Fruit fly (Drosophila melanogaster) whole organism, embryonic: ENCODE measurements around the gene Kr-h2.

Source experiments
- CG10209 ChIP-seq: fragments of 200-800 bp; sonication (Bioruptor generic); optimal IDR thresholded peaks from 3 replicates; lab custom pipeline; 2017; ENCODE audit warnings: missing biosample characterization, mild to moderate bottlenecking, missing genetic modification characterization, missing genetic modification reagents
- CG10565 ChIP-seq: fragments of 200-800 bp; sonication (Bioruptor generic); optimal IDR thresholded peaks from 3 replicates; lab custom pipeline; 2016; ENCODE audit warnings: missing biosample characterization, mild to moderate bottlenecking, missing genetic modification characterization
- CG12104 ChIP-seq: fragments of 200-800 bp; sonication (Bioruptor generic); optimal IDR thresholded peaks from 3 replicates; lab custom pipeline; 2016; ENCODE audit warnings: missing biosample characterization, missing genetic modification characterization
- CG14050 ChIP-seq: fragments of 200-800 bp; sonication (Bioruptor generic); IDR thresholded peaks from 3 replicates; pipeline ENCODE4 v1.3.6; 2022; ENCODE audit warnings: missing biosample characterization, missing genetic modification characterization
- CG14965 ChIP-seq: fragments of 200-800 bp; sonication (Bioruptor generic); optimal IDR thresholded peaks from 2 replicates; lab custom pipeline; 2016; ENCODE audit warnings: missing biosample characterization, missing genetic modification characterization, borderline replicate concordance
- CG1832 ChIP-seq: fragments of 200-800 bp; sonication (Bioruptor generic); optimal IDR thresholded peaks from 2 replicates; lab custom pipeline; 2017; ENCODE audit warnings: missing biosample characterization, mild to moderate bottlenecking, missing genetic modification characterization, inconsistent platforms
- CG2889 ChIP-seq: fragments of 200-800 bp; sonication (Bioruptor generic); IDR thresholded peaks from 3 replicates; pipeline ENCODE4 v1.3.6; 2022; ENCODE audit warnings: missing biosample characterization, missing genetic modification characterization
- CG3838 ChIP-seq: fragments of 200-800 bp; sonication (Bioruptor generic); optimal IDR thresholded peaks from 3 replicates; lab custom pipeline; 2016; ENCODE audit warnings: missing biosample characterization, missing genetic modification characterization
- CG3995 ChIP-seq: fragments of 200-800 bp; sonication (Bioruptor generic); optimal IDR thresholded peaks from 3 replicates; lab custom pipeline; 2016; ENCODE audit warnings: missing biosample characterization, missing genetic modification characterization
- CG4328 ChIP-seq: fragments of 200-800 bp; sonication (Bioruptor generic); optimal IDR thresholded peaks from 3 replicates; lab custom pipeline; 2017; ENCODE audit warnings: missing biosample characterization, missing genetic modification reagents, missing genetic modification characterization
- CG4360 ChIP-seq: fragments of 200-800 bp; sonication (Bioruptor generic); IDR thresholded peaks from 2 replicates; pipeline ENCODE4 v1.3.6; 2022; ENCODE audit warnings: missing biosample characterization, missing genetic modification characterization
- CG6683 ChIP-seq: fragments of 200-800 bp; sonication (Bioruptor generic); optimal IDR thresholded peaks from 2 replicates; lab custom pipeline; 2017; ENCODE audit warnings: missing biosample characterization, mild to moderate bottlenecking, missing genetic modification characterization, missing genetic modification reagents
- CG6813 ChIP-seq: fragments of 200-800 bp; sonication (Bioruptor generic); optimal IDR thresholded peaks from 2 replicates; lab custom pipeline; 2017; ENCODE audit warnings: missing biosample characterization, missing genetic modification characterization, mild to moderate bottlenecking, moderate library complexity, missing genetic modification reagents
- CG7786 ChIP-seq: fragments of 200-800 bp; sonication (Bioruptor generic); optimal IDR thresholded peaks from 2 replicates; lab custom pipeline; 2016; ENCODE audit warnings: missing biosample characterization, missing genetic modification characterization
- CG8089 ChIP-seq: fragments of 200-800 bp; sonication (Bioruptor generic); optimal IDR thresholded peaks from 3 replicates; lab custom pipeline; 2016; ENCODE audit warnings: missing biosample characterization, missing genetic modification characterization
- CG8359 ChIP-seq: fragments of 200-800 bp; sonication (Bioruptor generic); optimal IDR thresholded peaks from 2 replicates; lab custom pipeline; 2017; ENCODE audit warnings: missing biosample characterization, mild to moderate bottlenecking, missing genetic modification characterization, borderline replicate concordance
- CG8924 ChIP-seq: fragments of 200-800 bp; optimal IDR thresholded peaks from 3 replicates; lab custom pipeline; 2019; ENCODE audit warnings: missing biosample characterization, mild to moderate bottlenecking, missing genetic modification characterization, moderate library complexity
- CG9437 ChIP-seq: fragments of 200-800 bp; sonication (Bioruptor generic); optimal IDR thresholded peaks from 2 replicates; lab custom pipeline; 2018; ENCODE audit warnings: missing biosample characterization, mild to moderate bottlenecking, missing genetic modification characterization
- CG9817 ChIP-seq: fragments of 200-800 bp; sonication (Bioruptor generic); optimal IDR thresholded peaks from 2 replicates; lab custom pipeline; 2018; ENCODE audit warnings: missing biosample characterization, mild to moderate bottlenecking, missing genetic modification characterization, moderate library complexity
- CrebB ChIP-seq: fragments of 200-800 bp; sonication (Bioruptor generic); optimal IDR thresholded peaks from 3 replicates; lab custom pipeline; 2018; ENCODE audit warnings: missing biosample characterization, mild to moderate bottlenecking, missing genetic modification characterization
- D19A ChIP-seq: fragments of 200-800 bp; optimal IDR thresholded peaks from 3 replicates; lab custom pipeline; 2019; ENCODE audit warnings: missing biosample characterization, mild to moderate bottlenecking, missing genetic modification characterization, moderate library complexity
- D19B ChIP-seq: fragments of 200-800 bp; sonication (Bioruptor generic); optimal IDR thresholded peaks from 2 replicates; lab custom pipeline; 2017; ENCODE audit warnings: missing biosample characterization, mild to moderate bottlenecking, missing genetic modification characterization
- Dad ChIP-seq: fragments of 200-800 bp; sonication (Bioruptor generic); optimal IDR thresholded peaks from 3 replicates; lab custom pipeline; 2016; ENCODE audit warnings: missing biosample characterization, missing genetic modification characterization
- Dll ChIP-seq: fragments of 200-800 bp; sonication (Bioruptor generic); IDR thresholded peaks from 4 replicates; pipeline ENCODE4 v1.3.6; 2022; ENCODE audit warnings: missing biosample characterization, missing genetic modification characterization; ENCODE audit not compliant: partially characterized antibody
- Eip74EF ChIP-seq, 2 experiments: fragments of 200-800 bp in 1 of 2; fragments of >200 bp in 1 of 2; sonication (Bioruptor generic) in 1 of 2; optimal IDR thresholded peaks; 2 replicates each; lab custom pipeline; 2017 to 2019; ENCODE audit warnings: missing biosample characterization in 2 of 2, missing genetic modification characterization in 2 of 2, mild to moderate bottlenecking in 1 of 2, moderate library complexity in 1 of 2
- Ets65A ChIP-seq: fragments of 200-800 bp; sonication (Bioruptor generic); peaks from one replicate; lab custom pipeline; 2016; ENCODE audit warnings: missing biosample characterization, missing genetic modification characterization
- Ets97D ChIP-seq: fragments of 200-800 bp; sonication (Bioruptor generic); optimal IDR thresholded peaks from 3 replicates; lab custom pipeline; 2016; ENCODE audit warnings: missing biosample characterization, missing genetic modification characterization
- HLHmδ ChIP-seq: fragments of 200-800 bp; sonication (Bioruptor generic); optimal IDR thresholded peaks from 2 replicates; lab custom pipeline; 2018; ENCODE audit warnings: missing biosample characterization, mild to moderate bottlenecking, missing genetic modification characterization, moderate library complexity
- Hr51 ChIP-seq, 2 experiments: fragments of 200-800 bp; sonication (Bioruptor generic); optimal IDR thresholded peaks; 2 replicates in 1 of 2; 3 replicates in 1 of 2; lab custom pipeline; 2016 to 2018; ENCODE audit warnings: missing biosample characterization in 2 of 2, missing genetic modification characterization in 2 of 2, mild to moderate bottlenecking in 1 of 2, moderate library complexity in 1 of 2
- MESR4 ChIP-seq: fragments of 200-800 bp; sonication (Bioruptor generic); optimal IDR thresholded peaks from 2 replicates; lab custom pipeline; 2018; ENCODE audit warnings: missing biosample characterization, mild to moderate bottlenecking, missing genetic modification characterization, moderate library complexity
- Six4 ChIP-seq: fragments of 200-800 bp; sonication (Bioruptor generic); optimal IDR thresholded peaks from 2 replicates; lab custom pipeline; 2016; ENCODE audit warnings: missing biosample characterization, missing genetic modification characterization
- Spps ChIP-seq: fragments of 200-800 bp; sonication (Bioruptor generic); optimal IDR thresholded peaks from 2 replicates; lab custom pipeline; 2018; ENCODE audit warnings: missing biosample characterization, mild to moderate bottlenecking, missing genetic modification characterization
- Stat92E ChIP-seq, 3 experiments: fragments of >200 bp in 2 of 3; fragments of 200-800 bp in 1 of 3; sonication (Bioruptor generic) in 1 of 3; optimal IDR thresholded peaks; 2 replicates each; lab custom pipeline; 2017 to 2019; ENCODE audit warnings: missing biosample characterization in 3 of 3, missing genetic modification characterization in 3 of 3, mild to moderate bottlenecking in 1 of 3, moderate library complexity in 1 of 3
- TFAM ChIP-seq: fragments of 200-800 bp; sonication (Bioruptor generic); optimal IDR thresholded peaks from 2 replicates; lab custom pipeline; 2017; ENCODE audit warnings: missing biosample characterization, missing genetic modification characterization, inconsistent platforms
- bigmax ChIP-seq: fragments of 200-800 bp; sonication (Bioruptor generic); optimal IDR thresholded peaks from 2 replicates; lab custom pipeline; 2018; ENCODE audit warnings: missing biosample characterization, mild to moderate bottlenecking, missing genetic modification characterization
- gsb ChIP-seq: fragments of 200-800 bp; sonication (Bioruptor generic); IDR thresholded peaks from 2 replicates; pipeline ENCODE4 v1.3.6; 2022; ENCODE audit warnings: missing biosample characterization, missing genetic modification characterization
- her ChIP-seq: fragments of 200-800 bp; sonication (Bioruptor generic); optimal IDR thresholded peaks from 2 replicates; lab custom pipeline; 2016; ENCODE audit warnings: missing biosample characterization, missing genetic modification characterization
- insv ChIP-seq, 2 experiments: fragments of 200-800 bp; sonication (Bioruptor generic); optimal IDR thresholded peaks; 3 replicates each; lab custom pipeline; 2016 to 2018; ENCODE audit warnings: missing biosample characterization in 2 of 2, missing genetic modification characterization in 2 of 2
- jigr1 ChIP-seq: fragments of 200-800 bp; sonication (Bioruptor generic); IDR thresholded peaks from 3 replicates; pipeline ENCODE4 v1.3.6; 2022; ENCODE audit warnings: missing biosample characterization, missing genetic modification characterization
- klu ChIP-seq: fragments of 200-800 bp; sonication (Bioruptor generic); IDR thresholded peaks from 2 replicates; pipeline ENCODE4 v1.3.6; 2022; ENCODE audit warnings: missing biosample characterization, missing genetic modification characterization
- nmo ChIP-seq: fragments of 200-800 bp; sonication (Bioruptor generic); optimal IDR thresholded peaks from 2 replicates; lab custom pipeline; 2018; ENCODE audit warnings: missing biosample characterization, mild to moderate bottlenecking, missing genetic modification characterization, moderate library complexity
- p53 ChIP-seq: fragments of 200-800 bp; sonication (Bioruptor generic); optimal IDR thresholded peaks from 2 replicates; lab custom pipeline; 2016; ENCODE audit warnings: missing biosample characterization, missing genetic modification characterization
- schlank ChIP-seq: fragments of 200-800 bp; sonication (Bioruptor generic); optimal IDR thresholded peaks from 2 replicates; lab custom pipeline; 2018; ENCODE audit warnings: missing biosample characterization, mild to moderate bottlenecking, missing genetic modification characterization
- sim ChIP-seq: fragments of 200-800 bp; sonication (Bioruptor generic); IDR thresholded peaks from 2 replicates; pipeline ENCODE4 v1.3.6; 2022; ENCODE audit warnings: missing biosample characterization, missing genetic modification characterization
- slp2 ChIP-seq: fragments of 200-800 bp; sonication (Bioruptor generic); optimal IDR thresholded peaks from 2 replicates; lab custom pipeline; 2016; ENCODE audit warnings: missing biosample characterization, missing genetic modification characterization
- trem ChIP-seq: fragments of 200-800 bp; optimal IDR thresholded peaks from 3 replicates; lab custom pipeline; 2019; ENCODE audit warnings: missing biosample characterization, mild to moderate bottlenecking, missing genetic modification characterization, moderate library complexity
- tx ChIP-seq: fragments of 200-800 bp; sonication (Bioruptor generic); optimal IDR thresholded peaks from 2 replicates; lab custom pipeline; 2016; ENCODE audit warnings: missing biosample characterization, missing genetic modification characterization
- usp ChIP-seq: fragments of >200 bp; optimal IDR thresholded peaks from 2 replicates; lab custom pipeline; 2017; ENCODE audit warnings: missing biosample characterization, missing genetic modification characterization

Gene Kr-h2

DNA sequence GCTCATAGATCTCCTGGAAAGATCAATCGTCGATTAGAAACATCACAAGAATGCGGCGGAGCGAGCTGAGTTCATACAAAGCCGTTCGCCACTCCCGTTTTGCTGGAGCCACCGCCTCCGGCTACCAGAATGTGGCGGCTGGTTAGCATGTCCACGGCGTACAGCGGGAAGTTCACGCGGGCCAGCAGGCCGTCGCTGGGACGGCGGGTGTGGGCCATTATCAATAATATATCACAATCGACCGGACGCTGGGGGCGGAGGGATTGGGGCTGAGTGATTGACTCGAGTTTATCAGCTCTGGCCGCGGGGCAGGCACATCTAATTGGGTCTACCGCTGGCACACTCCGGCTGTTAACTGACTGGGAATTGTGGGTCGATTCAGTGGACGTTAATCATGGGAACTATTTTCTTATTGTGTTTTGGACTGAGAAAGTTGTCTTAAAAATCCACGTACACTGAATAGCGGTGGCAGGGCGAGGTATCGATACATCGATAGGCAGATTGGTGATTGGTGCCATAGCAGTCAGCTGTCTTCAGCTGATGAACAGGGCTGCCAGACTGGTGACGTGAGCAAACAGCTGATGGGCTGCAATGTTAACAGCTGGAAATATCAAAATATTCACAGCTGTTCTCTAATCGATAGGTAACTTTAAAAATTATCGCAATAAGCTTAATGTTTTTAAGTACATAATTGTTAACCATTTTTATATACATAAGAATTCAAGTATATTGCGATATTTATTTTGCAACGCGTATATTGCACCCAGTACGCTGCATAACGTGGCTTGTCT lies 27.9 kb downstream of the Kr-h2 start, which contains the start of gene CG9175 (continued):
- peak; percentile 7 for TF ChIP-seq Spps (tag; lab: Kevin White, UChicago)
- no peak for TF ChIP-seq gsb
- TF ChIP-seq CG6683 (GFP tag; lab: Kevin White, UChicago), result no peak
- TF ChIP-seq Stat92E (GFP tag; optimal IDR thresholded peaks at IDR 0.05; lab: Kevin White, UChicago), result peak in 1 of 3 experiments; percentile 81
- TF ChIP-seq tx, result peak; percentile 39
- peak; percentile 15 for TF ChIP-seq CG12104
- no peak for TF ChIP-seq D19A (tag; lab: Kevin White, UChicago)
- peak; percentile 95 for TF ChIP-seq Dll (GFP tag; lab: Robert Waterston, UW)
- peak; percentile 98 for TF ChIP-seq MESR4 (GFP tag; lab: Kevin White, UChicago)
- no peak for TF ChIP-seq CG8089
- TF ChIP-seq usp, result no peak
- no peak for TF ChIP-seq Eip74EF (GFP tag; optimal IDR thresholded peaks at IDR 0.05; lab: Kevin White, UChicago)
- TF ChIP-seq schlank (tag; lab: Kevin White, UChicago), result no peak
- TF ChIP-seq p53 (GFP tag; lab: Kevin White, UChicago), result peak; percentile 44
- peak; percentile 19 for TF ChIP-seq CG10209 (GFP tag; lab: Kevin White, UChicago)
- peak; percentile 15 for TF ChIP-seq bigmax (GFP tag; lab: Kevin White, UChicago)
- peak; percentile 67 for TF ChIP-seq nmo
- TF ChIP-seq CG7786, result no peak
- no peak for TF ChIP-seq CG6813 (GFP tag; lab: Kevin White, UChicago)
- TF ChIP-seq trem (tag; lab: Kevin White, UChicago), result peak; percentile 86
- TF ChIP-seq her, result peak; percentile 72
- TF ChIP-seq Ets65A (GFP tag; lab: Kevin White, UChicago), result no peak
- TF ChIP-seq HLHmδ (GFP tag; lab: Kevin White, UChicago), result peak; percentile 83
- peak; percentile 2 to 42 for TF ChIP-seq Hr51 (GFP tag; optimal IDR thresholded peaks at IDR 0.05; lab: Kevin White, UChicago)
- TF ChIP-seq Dad (GFP tag; lab: Kevin White, UChicago), result peak; percentile 46
- TF ChIP-seq CG4360, result no peak
- TF ChIP-seq D19B, result no peak
- TF ChIP-seq CG8924 (tag; lab: Kevin White, UChicago), result peak; percentile 72
- no peak for TF ChIP-seq CG1832 (GFP tag; lab: Kevin White, UChicago)
- no peak for TF ChIP-seq CG8359 (GFP tag; lab: Kevin White, UChicago)
- peak; percentile 4 for TF ChIP-seq CG4328 (GFP tag; lab: Kevin White, UChicago)
- no peak for TF ChIP-seq TFAM (GFP tag; lab: Kevin White, UChicago)
- TF ChIP-seq jigr1 (GFP tag; lab: Robert Waterston, UW), result no peak; the same call in 2 of the 3 replicates
- TF ChIP-seq CG3995, result peak; percentile 40
- TF ChIP-seq sim (GFP tag; lab: Robert Waterston, UW), result no peak
- peak in 1 of 2 experiments; percentile 31 for TF ChIP-seq insv (GFP tag; optimal IDR thresholded peaks at IDR 0.05; lab: Kevin White, UChicago)
- TF ChIP-seq Ets97D (GFP tag; lab: Kevin White, UChicago), result peak; percentile 82
- TF ChIP-seq klu (GFP tag; lab: Robert Waterston, UW), result no peak
- TF ChIP-seq CG3838, result no peak
- no peak for TF ChIP-seq CG14965 (GFP tag; lab: Kevin White, UChicago)
- no peak for TF ChIP-seq CG9437 (GFP tag; lab: Kevin White, UChicago)
- no peak for TF ChIP-seq Six4 (GFP tag; lab: Kevin White, UChicago)
- TF ChIP-seq slp2, result no peak
- TF ChIP-seq CG2889, result no peak
- no peak; the same call in 2 of the 3 replicates for TF ChIP-seq CG14050 (GFP tag; lab: Robert Waterston, UW)
- TF ChIP-seq CG10565 (GFP tag; lab: Kevin White, UChicago), result no peak
- peak; percentile 42 for TF ChIP-seq CrebB (tag; lab: Kevin White, UChicago)
- peak; percentile 46 for TF ChIP-seq CG9817
